Worm (Caenorhabditis elegans) whole organism, young adult: ENCODE data around the gene str-255.

Source experiments
- B0261.1 ChIP-seq: sonication (generic microtip); optimal IDR thresholded peaks from 2 replicates; lab custom pipeline; 2016; ENCODE audit warnings: mild to moderate bottlenecking, missing genetic modification characterization, moderate library complexity, missing compliant biosample characterization
- F10E7.11 ChIP-seq: sonication (generic microtip); optimal IDR thresholded peaks from 2 replicates; lab custom pipeline; 2017; ENCODE audit warnings: mild to moderate bottlenecking, missing genetic modification characterization, moderate library complexity, missing compliant biosample characterization
- F23B12.7 ChIP-seq: sonication (generic microtip); optimal IDR thresholded peaks from 2 replicates; lab custom pipeline; 2017; ENCODE audit warnings: missing genetic modification characterization, mild to moderate bottlenecking, missing compliant biosample characterization, antibody characterized with exemption, moderate library complexity; ENCODE audit not compliant: insufficient read depth
- F49E8.2 ChIP-seq: sonication (generic microtip); optimal IDR thresholded peaks from 3 replicates; lab custom pipeline; 2017; ENCODE audit warnings: missing genetic modification characterization, mild to moderate bottlenecking, missing compliant biosample characterization, antibody characterized with exemption, moderate library complexity; ENCODE audit not compliant: insufficient read depth
- K11D2.4 ChIP-seq: fragments of 200-800 bp; sonication (Bioruptor generic); IDR thresholded peaks from 2 replicates; pipeline ENCODE4 v1.3.6; 2022; ENCODE audit warnings: missing genetic modification reagents, missing genetic modification characterization, missing compliant biosample characterization
- T07F8.4 ChIP-seq: sonication (generic microtip); optimal IDR thresholded peaks from 2 replicates; lab custom pipeline; 2016; ENCODE audit warnings: mild to moderate bottlenecking, missing genetic modification characterization, moderate library complexity, missing compliant biosample characterization
- Y53F4B.3 ChIP-seq: fragments of 200-800 bp; sonication (Bioruptor generic); IDR thresholded peaks from 2 replicates; pipeline ENCODE4 v1.3.6; 2022; ENCODE audit warnings: missing genetic modification reagents, missing genetic modification characterization, missing compliant biosample characterization
- Y67H2A.10 ChIP-seq: fragments of 200-800 bp; sonication (Bioruptor generic); conservative IDR thresholded peaks from 2 replicates; pipeline ENCODE4 v1.3.6; 2022; ENCODE audit warnings: missing genetic modification reagents, missing genetic modification characterization, missing compliant biosample characterization
- Y79H2A.3 ChIP-seq: fragments of 200-800 bp; sonication (Bioruptor generic); conservative IDR thresholded peaks from 2 replicates; pipeline ENCODE4 v1.3.6; 2022; ENCODE audit warnings: missing genetic modification reagents, missing genetic modification characterization, missing compliant biosample characterization
- Y95B8A.8 ChIP-seq: fragments of 200-800 bp; sonication (Bioruptor generic); IDR thresholded peaks from 2 replicates; pipeline ENCODE4 v1.3.6; 2022; ENCODE audit warnings: missing genetic modification reagents, missing genetic modification characterization, missing compliant biosample characterization
- ama-1 ChIP-seq, 3 experiments: fragments of 150-350 bp in 1 of 3; sonication (generic microtip) in 2 of 3; optimal IDR thresholded peaks; 2 replicates each; lab custom pipeline; 2014 to 2018; ENCODE audit warnings: missing biosample characterization in 2 of 3, missing genetic modification characterization in 2 of 3, missing genetic modification reagents in 2 of 3
- atf-7 ChIP-seq: sonication (generic microtip); optimal IDR thresholded peaks from 2 replicates; lab custom pipeline; 2017; ENCODE audit warnings: mild to moderate bottlenecking, missing genetic modification characterization, missing compliant biosample characterization
- attf-5 ChIP-seq: fragments of 200-800 bp; sonication (Bioruptor generic); optimal IDR thresholded peaks from 2 replicates; lab custom pipeline; 2018; ENCODE audit warnings: mild to moderate bottlenecking, missing genetic modification characterization, missing compliant biosample characterization
- bed-2 ChIP-seq: fragments of 200-800 bp; sonication (Bioruptor generic); IDR thresholded peaks from 2 replicates; pipeline ENCODE4 v1.3.6; 2022; ENCODE audit warnings: missing genetic modification reagents, missing genetic modification characterization, missing compliant biosample characterization
- ccch-3 ChIP-seq: fragments of 200-800 bp; sonication (Bioruptor generic); optimal IDR thresholded peaks from 2 replicates; lab custom pipeline; 2018; ENCODE audit warnings: mild to moderate bottlenecking, missing genetic modification characterization, missing compliant biosample characterization
- cebp-2 ChIP-seq: fragments of 200-800 bp; sonication (Bioruptor generic); IDR thresholded peaks from 2 replicates; pipeline ENCODE4 v1.3.6; 2022; ENCODE audit warnings: missing genetic modification characterization, missing compliant biosample characterization
- ceh-58 ChIP-seq: fragments of 200-800 bp; sonication (Bioruptor generic); IDR thresholded peaks from 2 replicates; pipeline ENCODE4 v1.3.6; 2022; ENCODE audit warnings: missing genetic modification characterization, missing compliant biosample characterization
- ceh-79 ChIP-seq: sonication (generic microtip); optimal IDR thresholded peaks from 2 replicates; lab custom pipeline; 2017; ENCODE audit warnings: mild to moderate bottlenecking, missing genetic modification characterization, missing compliant biosample characterization
- chd-7 ChIP-seq: sonication (generic microtip); optimal IDR thresholded peaks from 2 replicates; lab custom pipeline; 2016; ENCODE audit warnings: mild to moderate bottlenecking, missing genetic modification characterization, moderate library complexity, missing compliant biosample characterization
- efl-1 ChIP-seq: fragments of 150-350 bp; optimal IDR thresholded peaks from 2 replicates; lab custom pipeline; 2014; ENCODE audit warnings: missing biosample characterization, missing genetic modification reagents, missing genetic modification characterization
- egl-18 ChIP-seq: fragments of 200-800 bp; sonication (Bioruptor generic); IDR thresholded peaks from 2 replicates; pipeline ENCODE4 v1.3.6; 2022; ENCODE audit warnings: missing genetic modification reagents, missing genetic modification characterization, missing compliant biosample characterization
- egrh-3 ChIP-seq: fragments of 200-800 bp; sonication (Bioruptor generic); IDR thresholded peaks from 2 replicates; pipeline ENCODE4 v1.3.6; 2022; ENCODE audit warnings: missing genetic modification reagents, missing genetic modification characterization, missing compliant biosample characterization
- him-1 ChIP-seq: sonication (generic microtip); optimal IDR thresholded peaks from 2 replicates; lab custom pipeline; 2016; ENCODE audit warnings: missing genotype, missing genetic modification reagents, missing genetic modification characterization, missing compliant biosample characterization
- hrde-1 ChIP-seq: sonication (generic microtip); optimal IDR thresholded peaks from 2 replicates; lab custom pipeline; 2016; ENCODE audit warnings: missing genetic modification characterization, mild to moderate bottlenecking, missing compliant biosample characterization, moderate library complexity, missing genotype, missing genetic modification reagents, borderline replicate concordance
- hsf-1 ChIP-seq: fragments of 200-800 bp; sonication (Bioruptor generic); IDR thresholded peaks from 2 replicates; pipeline ENCODE4 v1.3.6; 2022; ENCODE audit warnings: missing genetic modification reagents, missing genetic modification characterization, missing compliant biosample characterization
- let-607 ChIP-seq, 2 experiments: fragments of 200-800 bp in 1 of 2; sonication (Bioruptor generic) in 1 of 2; sonication (generic microtip) in 1 of 2; optimal IDR thresholded peaks; 2 replicates each; lab custom pipeline; 2016 to 2018; ENCODE audit warnings: mild to moderate bottlenecking in 2 of 2, missing compliant biosample characterization in 2 of 2, missing genetic modification characterization in 2 of 2, moderate library complexity in 2 of 2, missing genotype in 1 of 2
- lin-40 ChIP-seq: sonication (generic microtip); optimal IDR thresholded peaks from 2 replicates; lab custom pipeline; 2016; ENCODE audit warnings: missing genetic modification characterization, mild to moderate bottlenecking, missing compliant biosample characterization, missing genotype, missing genetic modification reagents
- lsy-27 ChIP-seq: sonication (generic microtip); optimal IDR thresholded peaks from 2 replicates; lab custom pipeline; 2017; ENCODE audit warnings: missing genetic modification characterization, mild to moderate bottlenecking, missing compliant biosample characterization, antibody characterized with exemption, missing genotype, borderline replicate concordance; ENCODE audit not compliant: insufficient read depth
- madf-8 ChIP-seq: fragments of 200-800 bp; sonication (Bioruptor generic); conservative IDR thresholded peaks from 2 replicates; pipeline ENCODE4 v1.3.6; 2022; ENCODE audit warnings: missing genetic modification reagents, missing genetic modification characterization, missing compliant biosample characterization
- mcd-1 ChIP-seq: fragments of 200-800 bp; sonication (Bioruptor generic); IDR thresholded peaks from 2 replicates; pipeline ENCODE4 v1.3.6; 2022; ENCODE audit warnings: missing genetic modification reagents, missing genetic modification characterization, missing compliant biosample characterization
- mes-4 ChIP-seq: sonication (generic microtip); optimal IDR thresholded peaks from 2 replicates; lab custom pipeline; 2016; ENCODE audit warnings: missing genotype, missing genetic modification characterization, missing compliant biosample characterization
- mxl-1 ChIP-seq: sonication (generic microtip); optimal IDR thresholded peaks from 2 replicates; lab custom pipeline; 2016; ENCODE audit warnings: missing genetic modification characterization, missing compliant biosample characterization
- nhr-179 ChIP-seq: sonication (generic microtip); optimal IDR thresholded peaks from 2 replicates; lab custom pipeline; 2016; ENCODE audit warnings: mild to moderate bottlenecking, missing genetic modification characterization, missing compliant biosample characterization
- rec-8 ChIP-seq, 2 experiments: sonication (generic microtip); optimal IDR thresholded peaks; 2 replicates each; lab custom pipeline; 2016; ENCODE audit warnings: mild to moderate bottlenecking in 2 of 2, missing genetic modification characterization in 2 of 2, missing genetic modification reagents in 2 of 2, missing genotype in 2 of 2, missing biosample characterization in 1 of 2, missing compliant biosample characterization in 1 of 2, moderate library complexity in 1 of 2
- repo-1 ChIP-seq: sonication (generic microtip); optimal IDR thresholded peaks from 2 replicates; lab custom pipeline; 2017; ENCODE audit warnings: mild to moderate bottlenecking, missing genetic modification characterization, missing compliant biosample characterization
- somi-1 ChIP-seq: fragments of 200-800 bp; sonication (Bioruptor generic); optimal IDR thresholded peaks from 2 replicates; lab custom pipeline; 2018; ENCODE audit warnings: mild to moderate bottlenecking, missing genetic modification characterization, missing compliant biosample characterization
- ztf-28 ChIP-seq: fragments of 200-800 bp; sonication (Bioruptor generic); IDR thresholded peaks from 2 replicates; pipeline ENCODE4 v1.3.6; 2022; ENCODE audit warnings: missing genetic modification reagents, missing genetic modification characterization, missing compliant biosample characterization
- ztf-6 ChIP-seq: fragments of 200-800 bp; sonication (Bioruptor generic); IDR thresholded peaks from 2 replicates; pipeline ENCODE4 v1.3.6; 2022; ENCODE audit warnings: missing genetic modification reagents, missing genetic modification characterization, missing compliant biosample characterization

Gene str-255

ce11 chrV:2174465-2174864 is 10.8 kb upstream of the str-255 start:
- TF ChIP-seq repo-1 (tag; lab: Kevin White, UChicago), result no peak

DNA sequence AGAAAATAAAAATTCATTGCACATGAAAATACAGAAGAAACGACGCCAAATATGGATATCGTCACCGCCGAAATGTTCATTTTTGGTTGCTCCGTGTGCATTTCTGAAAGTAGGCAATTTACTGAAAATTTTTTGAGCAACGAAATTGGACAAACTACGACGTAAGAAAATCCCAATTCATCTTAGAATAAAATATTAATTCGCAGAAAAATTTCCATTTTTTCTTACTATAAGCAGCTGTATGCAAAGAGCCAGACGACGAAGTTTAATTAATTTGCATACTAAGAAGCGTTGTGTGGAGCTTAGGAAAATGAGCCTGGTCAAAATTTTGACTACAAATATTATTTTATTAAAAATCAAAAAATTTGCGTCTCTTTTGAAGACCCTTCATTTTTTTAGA is 3.0 kb upstream of the str-255 start, which contains the start of gene srbc-19:
Gene srbc-19, minus strand, starts transcription at position 101 of the 400 bp plus-strand sequence.
- no peak for TF ChIP-seq lsy-27
- TF ChIP-seq egrh-3, result no peak
- no peak for TF ChIP-seq mcd-1 (GFP tag; lab: Robert Waterston, UW)
- TF ChIP-seq T07F8.4 (tag; lab: Kevin White, UChicago), result no peak
- TF ChIP-seq F23B12.7, result no peak
- TF ChIP-seq lin-40, result no peak
- TF ChIP-seq ama-1 (optimal IDR thresholded peaks at IDR 0.05; lab: Kevin White, UChicago), result no peak
- no peak for TF ChIP-seq ama-1 (GFP tag; optimal IDR thresholded peaks at IDR 0.05; lab: Kevin White, UChicago)

- TF ChIP-seq madf-8, result 0 out of 2 replicates have a peak, but pooled peaks have one; percentile 9
- TF ChIP-seq mes-4 (tag; lab: Kevin White, UChicago), result no peak
- peak; percentile 45 for TF ChIP-seq efl-1
Observed at ce11 chrV:2159331-2159730, 4.3 kb downstream of the str-255 start, which contains the start of gene C45H4.14. Gene C45H4.14, minus strand, starts transcription at chrV:2159431.

DNA sequence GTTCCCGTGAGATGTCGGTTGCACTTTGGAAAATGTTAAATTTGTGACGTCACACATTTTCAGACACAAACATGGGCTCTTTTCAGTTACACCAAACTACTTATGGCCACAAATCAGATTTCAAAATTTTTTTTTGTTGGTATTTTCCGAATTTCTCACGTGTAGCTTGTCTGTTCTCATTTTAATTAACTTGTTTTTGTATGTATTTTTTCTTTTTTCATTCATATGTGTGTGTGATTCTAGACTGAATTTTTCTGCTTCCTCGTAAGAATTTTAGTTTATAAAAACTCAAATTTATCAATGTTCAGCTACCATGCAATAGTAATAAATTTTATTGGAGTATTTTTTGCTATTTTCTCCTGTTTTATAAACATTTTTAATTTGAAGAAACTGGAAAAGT is 6.8 kb downstream of the str-255 start, which contains the start of gene srbc-22:
Gene srbc-22, plus strand, starts transcription at position 301 of the 400 bp plus-strand sequence.
- TF ChIP-seq Y53F4B.3 (GFP tag; lab: Robert Waterston, UW), result no peak
- TF ChIP-seq egl-18 (GFP tag; lab: Robert Waterston, UW), result no peak
- TF ChIP-seq cebp-2, result no peak
- TF ChIP-seq mes-4 (tag; lab: Kevin White, UChicago), result no peak
- TF ChIP-seq hsf-1, result no peak
- no peak for TF ChIP-seq ztf-6 (GFP tag; lab: Robert Waterston, UW)
- TF ChIP-seq ceh-58 (GFP tag; lab: Robert Waterston, UW), result no peak
- no peak for TF ChIP-seq Y67H2A.10 (GFP tag; lab: Robert Waterston, UW)
- no peak for TF ChIP-seq Y79H2A.3 (GFP tag; lab: Robert Waterston, UW)
- no peak for TF ChIP-seq attf-5 (GFP tag; lab: Kevin White, UChicago)
- TF ChIP-seq him-1, result no peak
- no peak for TF ChIP-seq F10E7.11 (tag; lab: Kevin White, UChicago)
- TF ChIP-seq F49E8.2, result no peak
- no peak for TF ChIP-seq ccch-3 (GFP tag; lab: Kevin White, UChicago)
- TF ChIP-seq mxl-1, result no peak
- TF ChIP-seq ztf-28, result no peak
- no peak for TF ChIP-seq hrde-1

- TF ChIP-seq rec-8 (tag; optimal IDR thresholded peaks at IDR 0.05; lab: Kevin White, UChicago), result no peak
- no peak for TF ChIP-seq ztf-6 (GFP tag; lab: Robert Waterston, UW)
- TF ChIP-seq K11D2.4, result no peak
- TF ChIP-seq F10E7.11 (tag; lab: Kevin White, UChicago), result no peak
- no peak for TF ChIP-seq Y95B8A.8 (GFP tag; lab: Robert Waterston, UW)
- TF ChIP-seq T07F8.4 (tag; lab: Kevin White, UChicago), result no peak
- no peak for TF ChIP-seq bed-2 (GFP tag; lab: Robert Waterston, UW)
- no peak for TF ChIP-seq nhr-179
- no peak for TF ChIP-seq F49E8.2
- no peak for TF ChIP-seq chd-7 (tag; lab: Kevin White, UChicago)
- TF ChIP-seq somi-1 (GFP tag; lab: Kevin White, UChicago), result no peak
- no peak for TF ChIP-seq B0261.1 (tag; lab: Kevin White, UChicago)
- TF ChIP-seq madf-8, result no peak
- no peak for TF ChIP-seq ceh-79 (tag; lab: Kevin White, UChicago)
- no peak for TF ChIP-seq atf-7 (tag; lab: Kevin White, UChicago)
- TF ChIP-seq hsf-1, result no peak
- TF ChIP-seq let-607 (tag; optimal IDR thresholded peaks at IDR 0.05; lab: Kevin White, UChicago), result no peak
- no peak for TF ChIP-seq attf-5 (GFP tag; lab: Kevin White, UChicago)
Observed at ce11 chrV:2155232-2155631, 8.4 kb downstream of the str-255 start, which contains the start of gene srbc-21. Gene srbc-21, plus strand, starts transcription at chrV:2155532.
